Fruit fly (Drosophila melanogaster): ENCODE data around the gene Mical.

DNA sequence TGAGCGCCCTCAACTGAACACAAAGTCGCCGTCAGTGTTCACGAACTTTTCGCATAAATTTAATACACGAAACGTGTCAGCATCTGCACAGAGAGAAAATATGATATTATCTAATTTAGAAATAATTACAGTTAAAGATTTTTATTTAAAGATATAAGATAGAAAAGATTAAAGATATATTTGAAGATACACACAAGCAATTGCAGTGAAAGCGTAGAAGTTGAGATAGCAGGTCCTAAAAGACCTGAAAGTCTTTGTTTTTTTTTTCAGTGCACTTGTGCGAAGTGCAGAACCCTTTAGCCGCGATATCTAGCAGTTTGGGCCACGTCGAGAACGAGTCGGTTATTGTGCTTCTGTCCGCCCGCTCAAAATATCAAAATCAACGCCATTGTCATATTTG is 65.2 kb downstream of the Mical start:
- TF ChIP-seq psq (optimal IDR thresholded peaks at IDR 0.05) (no peak), pan (optimal IDR thresholded peaks at IDR 0.05) (no peak), CG8478 (optimal IDR thresholded peaks at IDR 0.05) (no peak), EcR (GFP tag; optimal IDR thresholded peaks at IDR 0.05) (no peak), Dll (optimal IDR thresholded peaks at IDR 0.05) (no peak), usp (GFP tag; optimal IDR thresholded peaks at IDR 0.05) (no peak)

Data from whole organism.